Worm (Caenorhabditis elegans) whole organism, L2 larva: Measurements from ENCODE around the gene F21C10.9.

Experiments
- R02D3.7 ChIP-seq: fragments of 150-350 bp; optimal IDR thresholded peaks from 2 replicates; lab custom pipeline; 2014; ENCODE audit warnings: missing biosample characterization, missing genetic modification characterization
- lsy-2 ChIP-seq, 2 experiments: fragments of 150-350 bp in 1 of 2; sonication (generic microtip) in 1 of 2; optimal IDR thresholded peaks; 2 replicates each; lab custom pipeline; 2014 to 2017; ENCODE audit warnings: missing biosample characterization in 2 of 2, missing genetic modification characterization in 2 of 2
- mab-5 ChIP-seq: fragments of 150-350 bp; optimal IDR thresholded peaks from 2 replicates; lab custom pipeline; 2014; ENCODE audit warnings: missing biosample characterization, missing genetic modification characterization
- nhr-11 ChIP-seq: fragments of 150-350 bp; optimal IDR thresholded peaks from 2 replicates; lab custom pipeline; 2014; ENCODE audit warnings: missing biosample characterization, missing genetic modification characterization
- nhr-12 ChIP-seq: fragments of 150-350 bp; optimal IDR thresholded peaks from 2 replicates; lab custom pipeline; 2014; ENCODE audit warnings: missing biosample characterization, missing genetic modification characterization
- nhr-237 ChIP-seq: fragments of 150-350 bp; optimal IDR thresholded peaks from 2 replicates; lab custom pipeline; 2014; ENCODE audit warnings: missing biosample characterization, missing genetic modification characterization
- unc-39 ChIP-seq: fragments of 150-350 bp; optimal IDR thresholded peaks from 2 replicates; lab custom pipeline; 2014; ENCODE audit warnings: missing biosample characterization, missing genetic modification characterization
- unc-62 ChIP-seq: fragments of 150-350 bp; optimal IDR thresholded peaks from 2 replicates; lab custom pipeline; 2014; ENCODE audit warnings: missing biosample characterization, missing genetic modification reagents, missing genetic modification characterization

DNA sequence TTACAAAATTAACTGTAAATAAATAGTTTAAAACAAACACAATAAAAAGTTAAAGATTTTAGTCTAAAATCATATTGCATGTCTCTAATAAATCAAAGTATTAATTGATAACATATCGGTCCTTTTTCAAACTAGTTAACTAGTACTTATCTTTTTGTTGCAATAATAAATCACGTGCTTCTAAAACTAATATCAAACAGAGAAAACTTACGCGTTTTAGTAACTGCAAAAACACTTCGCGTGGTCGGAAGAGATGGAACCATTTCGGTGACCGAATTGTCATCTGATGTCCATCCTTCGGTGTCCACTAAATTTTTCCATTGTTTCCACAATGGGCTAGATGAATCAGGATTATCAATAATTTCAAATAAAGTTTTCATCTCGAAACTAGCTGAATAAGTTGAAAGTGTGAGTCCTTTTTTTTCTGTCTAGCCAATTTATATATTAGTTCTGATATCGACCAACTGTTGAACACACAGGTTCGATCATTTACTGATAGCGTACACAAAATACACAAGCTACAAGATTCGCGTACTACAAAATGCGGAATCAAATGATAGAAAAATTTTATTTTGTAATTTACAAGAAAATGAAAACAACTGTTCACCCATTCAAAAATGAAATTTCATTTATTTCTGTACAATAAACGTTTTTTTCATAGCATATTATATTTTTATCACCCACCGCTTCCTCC lies at the start of gene F21C10.9:
- no peak for TF ChIP-seq nhr-237 (tag; lab: Kevin White, UChicago)
- no peak for TF ChIP-seq nhr-11 (tag; lab: Kevin White, UChicago)
- no peak for TF ChIP-seq mab-5 (tag; lab: Kevin White, UChicago)
- no peak for TF ChIP-seq R02D3.7
- no peak for TF ChIP-seq nhr-12
- TF ChIP-seq unc-62 (GFP tag; lab: Kevin White, UChicago): no peak
- TF ChIP-seq unc-39: no peak
- TF ChIP-seq lsy-2 (tag; optimal IDR thresholded peaks at IDR 0.05; lab: Kevin White, UChicago): no peak
